Worm (Caenorhabditis elegans) whole organism, late embryonic: ENCODE data around the gene sms-2.

ENCODE experiments used
- Y22D7AL.16 ChIP-seq: sonication (generic microtip); optimal IDR thresholded peaks from 2 replicates; lab custom pipeline; 2016; ENCODE audit warnings: missing genetic modification characterization, missing compliant biosample characterization
- ceh-14 ChIP-seq: sonication (generic microtip); optimal IDR thresholded peaks from 2 replicates; lab custom pipeline; 2016; ENCODE audit warnings: missing genotype, missing genetic modification characterization, missing compliant biosample characterization
- fax-1 ChIP-seq: sonication (generic microtip); optimal IDR thresholded peaks from 2 replicates; lab custom pipeline; 2016; ENCODE audit warnings: missing genotype, missing genetic modification characterization, missing compliant biosample characterization
- hlh-30 ChIP-seq: sonication (generic microtip); optimal IDR thresholded peaks from 2 replicates; lab custom pipeline; 2017; ENCODE audit warnings: antibody characterized with exemption, missing genetic modification characterization, missing compliant biosample characterization; ENCODE audit not compliant: insufficient read depth
- hlh-8 ChIP-seq: sonication (generic microtip); optimal IDR thresholded peaks from 2 replicates; lab custom pipeline; 2016; ENCODE audit warnings: missing genotype, missing genetic modification characterization, missing compliant biosample characterization
- nfya-1 ChIP-seq: sonication (generic microtip); optimal IDR thresholded peaks from 2 replicates; lab custom pipeline; 2017; ENCODE audit warnings: missing genetic modification characterization, mild to moderate bottlenecking, missing compliant biosample characterization, antibody characterized with exemption, moderate library complexity
- pqm-1 ChIP-seq: sonication (generic microtip); optimal IDR thresholded peaks from 2 replicates; lab custom pipeline; 2016; ENCODE audit warnings: missing genetic modification characterization, missing compliant biosample characterization
- ztf-16 ChIP-seq: sonication (generic microtip); optimal IDR thresholded peaks from 2 replicates; lab custom pipeline; 2017; ENCODE audit warnings: missing genetic modification characterization, missing compliant biosample characterization

DNA sequence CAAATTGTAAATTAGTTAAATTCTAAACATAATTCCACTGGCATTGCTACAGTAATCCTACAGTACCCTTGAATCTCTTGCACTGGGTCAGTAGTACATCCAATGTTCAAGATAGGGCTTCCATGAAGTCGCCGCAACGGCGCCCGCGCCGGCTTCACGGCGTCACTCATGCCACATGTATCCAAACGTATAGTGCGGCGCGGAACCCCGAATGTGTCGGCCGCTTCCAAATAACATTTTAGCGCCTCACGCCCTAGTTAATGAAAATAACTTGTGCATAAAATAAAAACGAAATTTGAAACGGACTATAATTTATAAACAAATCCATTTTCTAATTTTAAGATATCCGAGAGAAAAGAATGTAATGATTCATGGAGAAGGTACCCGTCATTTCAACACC, 12.7 kb downstream of the sms-2 start:
- TF ChIP-seq nfya-1 (tag; lab: Kevin White, UChicago) (no peak), ceh-14 (tag; lab: Kevin White, UChicago) (no peak), ztf-16 (no peak), pqm-1 (tag; lab: Kevin White, UChicago) (no peak), fax-1 (tag; lab: Kevin White, UChicago) (no peak), hlh-30 (tag; lab: Kevin White, UChicago) (no peak), hlh-8 (tag; lab: Kevin White, UChicago) (no peak), Y22D7AL.16 (tag; lab: Kevin White, UChicago) (no peak)
